Fruit fly (Drosophila melanogaster) whole organism, wandering third instar larva: ENCODE measurements around the gene LManIII.

Experiments
- Abd-B ChIP-seq: fragments of >200 bp; optimal IDR thresholded peaks from 2 replicates; lab custom pipeline; 2017; ENCODE audit warnings: missing biosample characterization, missing genetic modification characterization
- CrebA ChIP-seq: fragments of 200-800 bp; sonication (Bioruptor generic); optimal IDR thresholded peaks from 2 replicates; lab custom pipeline; 2016; ENCODE audit warnings: missing biosample characterization, mild to moderate bottlenecking, missing genetic modification characterization, borderline replicate concordance
- Dfd ChIP-seq: fragments of >200 bp; optimal IDR thresholded peaks from 2 replicates; lab custom pipeline; 2017; ENCODE audit warnings: missing biosample characterization, missing genetic modification characterization
- Dif ChIP-seq: fragments of 200-275, 200-300 bp; sonication (Bioruptor generic); optimal IDR thresholded peaks from 2 replicates; lab custom pipeline; 2018; ENCODE audit warnings: missing biosample characterization, missing genetic modification characterization; ENCODE audit not compliant: partially characterized antibody
- HLH106 ChIP-seq: fragments of 200-800 bp; optimal IDR thresholded peaks from 3 replicates; lab custom pipeline; 2019; ENCODE audit warnings: missing biosample characterization, mild to moderate bottlenecking, missing genetic modification characterization, moderate library complexity
- Hnf4 ChIP-seq: fragments of 200-800 bp; sonication (Bioruptor generic); optimal IDR thresholded peaks from 2 replicates; lab custom pipeline; 2016; ENCODE audit warnings: missing biosample characterization, mild to moderate bottlenecking, missing genetic modification characterization
- Hr83 ChIP-seq: fragments of 200-300 bp; sonication (Bioruptor generic); optimal IDR thresholded peaks from 2 replicates; lab custom pipeline; 2016; ENCODE audit warnings: missing biosample characterization, mild to moderate bottlenecking, missing genetic modification characterization, moderate library complexity; ENCODE audit not compliant: poor library complexity, severe bottlenecking
- Jra ChIP-seq: sonication (Bioruptor generic); optimal IDR thresholded peaks from 2 replicates; lab custom pipeline; 2016; ENCODE audit warnings: missing biosample characterization, missing genetic modification characterization
- Myc ChIP-seq: fragments of >200 bp; optimal IDR thresholded peaks from 2 replicates; lab custom pipeline; 2017
- N ChIP-seq: fragments of >200 bp; optimal IDR thresholded peaks from 2 replicates; lab custom pipeline; 2018; ENCODE audit warnings: missing biosample characterization, missing external identifiers, missing genetic modification characterization
- OdsH ChIP-seq: fragments of 200-800 bp; sonication (Bioruptor generic); optimal IDR thresholded peaks from 2 replicates; lab custom pipeline; 2016; ENCODE audit warnings: missing biosample characterization, mild to moderate bottlenecking, missing genetic modification characterization
- Rel ChIP-seq, 2 experiments: fragments of 200-800 bp; sonication (Bioruptor generic) in 1 of 2; optimal IDR thresholded peaks; 2 replicates in 1 of 2; 3 replicates in 1 of 2; lab custom pipeline; 2016 to 2019; ENCODE audit warnings: mild to moderate bottlenecking in 2 of 2, missing biosample characterization in 2 of 2, missing genetic modification characterization in 2 of 2, moderate library complexity in 1 of 2
- Sp1 ChIP-seq: fragments of 200-800 bp; sonication (Bioruptor generic); optimal IDR thresholded peaks from 3 replicates; lab custom pipeline; 2019; ENCODE audit warnings: missing biosample characterization, mild to moderate bottlenecking, missing genetic modification characterization, moderate library complexity
- Vsx2 ChIP-seq: fragments of 200-300, 225-300 bp; sonication (Bioruptor generic); optimal IDR thresholded peaks from 2 replicates; lab custom pipeline; 2018; ENCODE audit warnings: missing biosample characterization, missing genetic modification characterization; ENCODE audit not compliant: partially characterized antibody
- br ChIP-seq: fragments of 200-800 bp; sonication (Bioruptor generic); optimal IDR thresholded peaks from 2 replicates; lab custom pipeline; 2016; ENCODE audit warnings: missing biosample characterization, missing genetic modification characterization
- brk ChIP-seq: fragments of 200-800 bp; sonication (Bioruptor generic); optimal IDR thresholded peaks from 2 replicates; lab custom pipeline; 2016; ENCODE audit warnings: missing biosample characterization, mild to moderate bottlenecking, missing genetic modification characterization
- dl ChIP-seq, 2 experiments: fragments of 175-275, 200-275 bp in 1 of 2; fragments of 200-275 bp in 1 of 2; sonication (Bioruptor generic); optimal IDR thresholded peaks; lab custom pipeline; 2018; ENCODE audit warnings: mild to moderate bottlenecking in 2 of 2, missing biosample characterization in 2 of 2, missing genetic modification characterization in 2 of 2, moderate library complexity in 2 of 2; ENCODE audit not compliant: partially characterized antibody in 2 of 2, insufficient read depth in 1 of 2
- dmrt93B ChIP-seq: fragments of 200-800 bp; sonication (Bioruptor generic); optimal IDR thresholded peaks from 2 replicates; lab custom pipeline; 2018; ENCODE audit warnings: missing biosample characterization, mild to moderate bottlenecking, missing genetic modification characterization
- ey ChIP-seq: fragments of 200-800 bp; sonication (Bioruptor generic); optimal IDR thresholded peaks from 2 replicates; lab custom pipeline; 2016; ENCODE audit warnings: missing biosample characterization, missing genetic modification characterization
- foxo ChIP-seq, 2 experiments: fragments of 200-800 bp; sonication (Bioruptor generic); optimal IDR thresholded peaks; 2 replicates in 1 of 2; 3 replicates in 1 of 2; lab custom pipeline; 2016 to 2017; ENCODE audit warnings: missing biosample characterization in 2 of 2, missing genetic modification characterization in 2 of 2
- fru ChIP-seq: fragments of 200-800 bp; sonication (Bioruptor generic); optimal IDR thresholded peaks from 3 replicates; lab custom pipeline; 2016; ENCODE audit warnings: missing biosample characterization, mild to moderate bottlenecking, missing genetic modification characterization
- h ChIP-seq: fragments of 200-800 bp; sonication (Bioruptor generic); optimal IDR thresholded peaks from 3 replicates; lab custom pipeline; 2016; ENCODE audit warnings: missing biosample characterization, mild to moderate bottlenecking, missing genetic modification characterization
- lola ChIP-seq: fragments of >200 bp; optimal IDR thresholded peaks from 2 replicates; lab custom pipeline; 2017; ENCODE audit warnings: missing biosample characterization, missing genetic modification characterization
- pan ChIP-seq: fragments of >200 bp; optimal IDR thresholded peaks from 2 replicates; lab custom pipeline; 2017
- psq ChIP-seq: fragments of 200-800 bp; sonication (Bioruptor generic); optimal IDR thresholded peaks from 3 replicates; lab custom pipeline; 2017; ENCODE audit warnings: missing biosample characterization, mild to moderate bottlenecking, missing genetic modification characterization, moderate library complexity
- rgr ChIP-seq: fragments of 200-800 bp; sonication (Bioruptor generic); optimal IDR thresholded peaks from 3 replicates; lab custom pipeline; 2016; ENCODE audit warnings: missing biosample characterization, mild to moderate bottlenecking, missing genetic modification characterization
- sage ChIP-seq: fragments of 200-800 bp; sonication (Bioruptor generic); optimal IDR thresholded peaks from 2 replicates; lab custom pipeline; 2016; ENCODE audit warnings: missing biosample characterization, mild to moderate bottlenecking, missing genetic modification characterization
- sv ChIP-seq: fragments of 200-800 bp; sonication (Bioruptor generic); optimal IDR thresholded peaks from 3 replicates; lab custom pipeline; 2016; ENCODE audit warnings: missing biosample characterization, missing genetic modification characterization
- tai ChIP-seq: sonication (Bioruptor generic); optimal IDR thresholded peaks from 2 replicates; lab custom pipeline; 2016; ENCODE audit warnings: missing biosample characterization, missing genetic modification characterization
- usp ChIP-seq: fragments of >200 bp; optimal IDR thresholded peaks from 2 replicates; lab custom pipeline; 2017; ENCODE audit warnings: missing biosample characterization, missing genetic modification characterization
- woc ChIP-seq: sonication (Bioruptor generic); optimal IDR thresholded peaks from 2 replicates; lab custom pipeline; 2016; ENCODE audit warnings: missing biosample characterization, mild to moderate bottlenecking, missing genetic modification characterization

Gene LManIII

DNA sequence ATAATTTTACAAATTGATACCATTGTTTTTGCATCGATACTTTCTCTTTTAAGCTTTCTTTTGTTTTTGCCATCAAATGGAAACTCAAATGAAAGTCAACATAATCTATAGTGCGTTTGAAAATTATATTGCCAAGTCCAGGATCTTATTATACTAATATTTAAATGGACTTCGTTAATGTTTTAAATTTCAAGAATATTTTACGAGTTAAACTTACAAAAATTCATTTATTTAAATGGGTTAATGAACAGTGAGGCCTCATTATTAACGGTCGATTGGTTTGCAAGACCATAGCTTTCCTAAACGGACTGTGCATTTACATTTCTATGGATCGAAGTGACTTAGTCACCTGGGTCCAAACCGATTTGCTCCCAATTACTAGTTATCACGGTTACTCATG is 32.1 kb downstream of the LManIII start:
- peak; percentile 23 for TF ChIP-seq Hnf4 (GFP tag; lab: Kevin White, UChicago)
- TF ChIP-seq foxo (GFP tag; optimal IDR thresholded peaks at IDR 0.05; lab: Kevin White, UChicago): no peak

DNA sequence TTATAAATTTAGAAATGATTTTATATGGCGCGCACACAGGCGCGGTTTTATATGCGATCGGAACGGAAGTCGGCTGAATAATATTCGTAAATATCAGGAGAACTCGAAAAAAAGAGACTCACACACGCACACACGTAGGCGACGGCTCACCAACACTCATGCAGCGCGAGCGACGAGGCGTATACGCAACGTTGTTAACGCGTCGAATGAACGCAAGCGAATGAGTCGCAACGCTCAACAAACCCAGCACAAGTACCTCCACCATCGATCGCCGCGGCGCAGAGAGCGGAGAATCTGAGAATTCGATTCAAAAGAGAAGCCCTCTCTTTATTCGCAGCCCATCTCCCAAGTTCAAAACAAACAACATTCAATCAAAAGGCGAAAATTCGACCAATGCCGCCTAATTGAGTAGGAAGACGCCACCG is 32.9 kb downstream of the LManIII start:
- TF ChIP-seq sv (GFP tag; lab: Kevin White, UChicago) (no peak), rgr (peak; percentile 74), h (GFP tag; lab: Kevin White, UChicago) (peak; percentile 79), Dfd (no peak), Hr83 (GFP tag; lab: Kevin White, UChicago) (peak; percentile 91), Hnf4 (GFP tag; lab: Kevin White, UChicago) (peak; percentile 85), Vsx2 (peak; percentile 82), Myc (lab: Kevin White, UChicago) (no peak), Abd-B (GFP tag; lab: Kevin White, UChicago) (no peak), Jra (GFP tag; lab: Kevin White, UChicago) (peak; percentile 85), Dif (GFP tag; lab: Kevin White, UChicago) (peak; percentile 94), HLH106 (tag; lab: Kevin White, UChicago) (peak; percentile 43), OdsH (GFP tag; lab: Kevin White, UChicago) (peak; percentile 56), Sp1 (GFP tag; lab: Kevin White, UChicago) (peak; percentile 66), ey (GFP tag; lab: Kevin White, UChicago) (no peak), woc (GFP tag; lab: Kevin White, UChicago) (peak; percentile 17), foxo (GFP tag; optimal IDR thresholded peaks at IDR 0.05; lab: Kevin White, UChicago) (peak in 1 of 2 experiments; percentile 38), psq (GFP tag; lab: Kevin White, UChicago) (peak; percentile 12), CrebA (GFP tag; lab: Kevin White, UChicago) (peak; percentile 22), fru (GFP tag; lab: Kevin White, UChicago) (peak; percentile 62), Rel (GFP tag; optimal IDR thresholded peaks at IDR 0.05; lab: Kevin White, UChicago) (peak; percentile 66), Rel (tag; optimal IDR thresholded peaks at IDR 0.05; lab: Kevin White, UChicago) (peak; percentile 69), dl (GFP tag; optimal IDR thresholded peaks at IDR 0.05; lab: Kevin White, UChicago; ENCODE audit: insufficient read depth in 1 of 2, partially characterized antibody in 2 of 2) (peak; percentile 83 to 89), br (peak; percentile 67)

DNA sequence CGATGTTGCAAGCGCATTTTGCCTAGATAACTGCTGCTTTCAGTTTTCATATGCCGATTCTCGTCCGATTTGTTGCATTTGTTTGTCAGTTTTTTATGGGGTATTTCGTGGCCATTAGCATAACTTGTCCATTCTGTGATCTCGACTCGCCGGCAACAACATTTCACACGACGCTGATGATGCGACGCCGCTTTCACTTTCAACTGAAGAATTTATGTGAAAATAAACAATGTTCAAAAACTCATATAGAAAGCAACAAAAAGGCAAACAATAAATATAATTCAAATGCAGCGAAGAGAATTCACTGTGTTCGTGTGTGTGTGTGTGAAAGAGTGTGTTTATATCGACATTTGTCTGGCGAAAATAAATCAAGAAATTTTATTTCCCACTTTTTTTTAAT is 33.5 kb downstream of the LManIII start:
- TF ChIP-seq N (GFP tag; lab: Kevin White, UChicago) (no peak), CrebA (GFP tag; lab: Kevin White, UChicago) (no peak), psq (GFP tag; lab: Kevin White, UChicago) (no peak), woc (GFP tag; lab: Kevin White, UChicago) (no peak), dl (GFP tag; optimal IDR thresholded peaks at IDR 0.05; lab: Kevin White, UChicago; ENCODE audit: insufficient read depth in 1 of 2, partially characterized antibody in 2 of 2) (no peak)
- TF ChIP-seq, all 38 proteins: peak for 0

DNA sequence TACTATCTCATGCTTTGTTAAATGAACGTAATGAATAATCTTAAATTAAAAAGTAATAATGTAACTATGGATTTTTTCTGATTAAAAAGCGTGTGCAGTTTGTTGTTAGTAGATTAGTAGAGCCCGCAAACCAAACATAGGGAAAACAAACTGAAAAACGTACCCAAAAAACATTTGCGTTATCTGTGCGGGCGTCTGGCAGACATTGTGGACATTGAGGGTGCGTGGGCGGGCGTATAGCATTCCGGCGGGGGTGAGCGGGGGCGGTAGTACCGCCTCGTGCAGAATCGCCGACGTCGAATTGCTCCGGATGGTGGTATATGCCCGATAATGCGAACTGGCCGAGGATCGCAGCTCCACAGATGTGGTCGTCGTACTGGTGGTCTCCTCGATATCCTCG is 34.2 kb downstream of the LManIII start:
- TF ChIP-seq sage (no peak), lola (GFP tag; lab: Kevin White, UChicago) (no peak)

DNA sequence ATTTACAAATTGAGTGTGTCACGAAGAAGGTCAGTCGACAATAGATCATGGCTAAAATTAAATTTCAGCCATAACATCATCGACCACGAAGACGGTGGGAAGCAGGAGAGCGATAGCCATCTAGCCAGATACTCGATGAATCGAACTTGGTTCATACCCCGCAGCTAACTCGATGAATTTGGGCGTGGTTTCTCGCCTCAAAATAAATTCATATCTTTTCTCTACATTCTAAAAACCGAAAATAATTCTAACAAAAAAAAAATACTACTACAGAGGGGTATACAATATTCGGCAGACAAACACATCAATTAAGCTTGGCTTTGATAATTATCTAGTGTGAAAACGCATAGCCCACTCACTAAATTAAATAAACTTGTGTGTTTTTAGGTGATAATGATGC is 35.8 kb downstream of the LManIII start:
- TF ChIP-seq dmrt93B: no peak

DNA sequence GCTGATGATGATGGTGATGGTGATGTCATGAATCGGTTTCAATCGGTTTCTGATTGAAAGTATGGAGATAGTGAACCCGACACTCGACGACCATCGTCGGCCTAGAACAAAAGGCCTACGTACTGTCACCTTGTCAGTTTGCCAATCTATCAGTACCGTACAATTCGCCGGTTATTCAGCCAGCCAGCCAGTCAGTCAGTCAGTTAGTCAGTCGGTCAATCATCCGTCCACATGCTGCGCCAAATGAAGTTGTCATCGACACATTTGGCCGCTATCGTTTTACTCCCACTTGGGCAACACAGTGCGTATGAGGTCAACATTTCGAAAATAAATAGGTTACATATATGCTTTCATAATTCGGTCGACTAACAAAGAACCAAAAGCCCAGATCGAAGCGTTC is 47.5 kb downstream of the LManIII start:
- TF ChIP-seq usp (GFP tag; lab: Kevin White, UChicago): no peak
- no peak for TF ChIP-seq rgr
- TF ChIP-seq brk (GFP tag; lab: Kevin White, UChicago): no peak
- TF ChIP-seq tai: no peak
- TF ChIP-seq br: no peak
- TF ChIP-seq pan: no peak
- no peak for TF ChIP-seq Dif (GFP tag; lab: Kevin White, UChicago)
- no peak for TF ChIP-seq sv (GFP tag; lab: Kevin White, UChicago)
- TF ChIP-seq CrebA (GFP tag; lab: Kevin White, UChicago): no peak
- no peak for TF ChIP-seq Hnf4 (GFP tag; lab: Kevin White, UChicago)
- no peak for TF ChIP-seq Vsx2
- no peak for TF ChIP-seq Dfd
- TF ChIP-seq h (GFP tag; lab: Kevin White, UChicago): no peak
- no peak for TF ChIP-seq Hr83 (GFP tag; lab: Kevin White, UChicago)
- no peak for TF ChIP-seq Sp1 (GFP tag; lab: Kevin White, UChicago)
- TF ChIP-seq woc (GFP tag; lab: Kevin White, UChicago): no peak
